Fruit fly (Drosophila melanogaster) whole organism, wandering third instar larva: Measurements from ENCODE around the gene et.

Experiments used
- CG32264 ChIP-seq: fragments of 200-800 bp; sonication (Bioruptor generic); optimal IDR thresholded peaks from 2 replicates; lab custom pipeline; 2016; ENCODE audit warnings: missing biosample characterization, missing genetic modification characterization
- CG9705 ChIP-seq: fragments of 200-800 bp; sonication (Bioruptor generic); optimal IDR thresholded peaks from 2 replicates; lab custom pipeline; 2018; ENCODE audit warnings: missing biosample characterization, mild to moderate bottlenecking, missing genetic modification characterization
- Myc ChIP-seq: fragments of >200 bp; optimal IDR thresholded peaks from 2 replicates; lab custom pipeline; 2017
- dl ChIP-seq, 2 experiments: fragments of 175-275, 200-275 bp in 1 of 2; fragments of 200-275 bp in 1 of 2; sonication (Bioruptor generic); optimal IDR thresholded peaks; lab custom pipeline; 2018; ENCODE audit warnings: mild to moderate bottlenecking in 2 of 2, missing biosample characterization in 2 of 2, missing genetic modification characterization in 2 of 2, moderate library complexity in 2 of 2; ENCODE audit not compliant: partially characterized antibody in 2 of 2, insufficient read depth in 1 of 2
- fru ChIP-seq: fragments of 200-800 bp; sonication (Bioruptor generic); optimal IDR thresholded peaks from 3 replicates; lab custom pipeline; 2016; ENCODE audit warnings: missing biosample characterization, mild to moderate bottlenecking, missing genetic modification characterization
- h ChIP-seq: fragments of 200-800 bp; sonication (Bioruptor generic); optimal IDR thresholded peaks from 3 replicates; lab custom pipeline; 2016; ENCODE audit warnings: missing biosample characterization, mild to moderate bottlenecking, missing genetic modification characterization
- psq ChIP-seq: fragments of 200-800 bp; sonication (Bioruptor generic); optimal IDR thresholded peaks from 3 replicates; lab custom pipeline; 2017; ENCODE audit warnings: missing biosample characterization, mild to moderate bottlenecking, missing genetic modification characterization, moderate library complexity

DNA sequence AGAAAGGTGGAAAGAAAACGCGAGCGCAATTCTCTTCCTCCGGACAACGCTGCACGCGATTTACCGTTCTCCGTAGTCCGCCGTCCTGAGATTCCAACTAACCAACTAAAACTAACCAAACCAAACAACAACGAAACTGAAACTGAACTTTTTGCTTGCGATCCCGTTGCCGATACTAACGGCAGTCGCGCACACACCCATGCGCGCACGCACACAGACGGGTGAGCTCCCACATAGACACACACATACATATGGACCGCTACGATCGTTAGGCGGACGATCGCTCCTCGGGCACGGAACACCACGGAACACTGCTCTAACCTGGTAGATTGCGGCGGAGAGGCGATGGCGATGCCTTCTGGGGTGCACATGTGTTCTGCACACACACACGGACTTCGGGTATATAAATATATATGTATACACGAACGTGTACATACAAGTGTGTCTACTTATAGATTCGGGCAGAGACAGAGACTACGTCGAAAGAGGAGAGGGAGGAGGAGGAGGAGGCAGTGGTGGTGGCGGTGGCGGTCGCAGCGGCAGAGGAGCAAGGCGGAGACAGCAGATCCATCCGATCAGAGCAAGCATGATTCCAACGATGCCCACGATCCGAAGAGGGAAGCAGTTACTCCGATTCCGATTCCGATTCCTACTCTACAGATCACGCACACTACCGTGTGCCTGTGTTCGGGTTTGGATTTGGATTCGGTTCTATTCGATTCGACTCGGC, 37.4 kb upstream of the et start, which contains the start of gene meso18E:
- TF ChIP-seq fru: no peak
- TF ChIP-seq psq (GFP tag; lab: Kevin White, UChicago): no peak
- TF ChIP-seq dl (GFP tag; optimal IDR thresholded peaks at IDR 0.05; lab: Kevin White, UChicago; ENCODE audit: insufficient read depth in 1 of 2, partially characterized antibody in 2 of 2): no peak
- no peak for TF ChIP-seq h
- no peak for TF ChIP-seq Myc
- no peak for TF ChIP-seq CG9705 (GFP tag; lab: Kevin White, UChicago)
- no peak for TF ChIP-seq CG32264 (GFP tag; lab: Kevin White, UChicago)
